Fruit fly (Drosophila melanogaster) S2 (cell line): ENCODE data around the gene Jhbp12.

ENCODE experiments used
- CG8478 ChIP-seq: fragments of >200 bp; optimal IDR thresholded peaks from 2 replicates; lab custom pipeline; 2018
- CTCF ChIP-seq, 2 experiments: fragments of >200 bp; optimal IDR thresholded peaks; 2 replicates each; lab custom pipeline; 2018

dm6 chr3R:24555150-24555549, 30.6 kb downstream of the Jhbp12 start:
- TF ChIP-seq CG8478 (lab: Kevin White, UChicago) (no peak), CTCF (optimal IDR thresholded peaks at IDR 0.05; lab: Kevin White, UChicago) (no peak)
